Worm (Caenorhabditis elegans) whole organism, L1 larva: Measurements from ENCODE around the gene tbx-43.

Experiments
- C16A3.4 ChIP-seq: fragments of 150-350 bp; optimal IDR thresholded peaks from 2 replicates; lab custom pipeline; 2014; ENCODE audit warnings: missing biosample characterization, missing genetic modification characterization
- F16B12.6 ChIP-seq: fragments of 150-350 bp; optimal IDR thresholded peaks from 2 replicates; lab custom pipeline; 2014; ENCODE audit warnings: missing biosample characterization, missing genetic modification characterization
- Y116A8C.19 ChIP-seq: sonication (generic microtip); optimal IDR thresholded peaks from 2 replicates; lab custom pipeline; 2016; ENCODE audit warnings: missing compliant biosample characterization, missing genetic modification characterization, borderline replicate concordance
- ama-1 ChIP-seq: fragments of 150-350 bp; optimal IDR thresholded peaks from 2 replicates; lab custom pipeline; 2014
- blmp-1 ChIP-seq: fragments of 150-350 bp; optimal IDR thresholded peaks from 2 replicates; lab custom pipeline; 2014; ENCODE audit warnings: missing biosample characterization, missing genetic modification characterization
- ceh-88 ChIP-seq: fragments of 200-800 bp; sonication (Bioruptor generic); IDR thresholded peaks from 2 replicates; pipeline ENCODE4 v1.3.6; 2022; ENCODE audit warnings: missing genetic modification characterization, missing compliant biosample characterization
- ceh-90 ChIP-seq: sonication (generic microtip); optimal IDR thresholded peaks from 2 replicates; lab custom pipeline; 2016; ENCODE audit warnings: missing genetic modification characterization, missing compliant biosample characterization
- dpl-1 ChIP-seq, 3 experiments: fragments of 150-350 bp in 2 of 3; sonication (generic microtip) in 1 of 3; optimal IDR thresholded peaks; 2 replicates each; lab custom pipeline; 2014 to 2017; ENCODE audit warnings: missing biosample characterization in 3 of 3, missing genetic modification characterization in 3 of 3, missing genetic modification reagents in 3 of 3
- dsc-1 ChIP-seq: sonication (generic microtip); optimal IDR thresholded peaks from 2 replicates; lab custom pipeline; 2016; ENCODE audit warnings: mild to moderate bottlenecking, missing genetic modification characterization, missing compliant biosample characterization
- efl-1 ChIP-seq, 4 experiments: fragments of 150-350 bp; optimal IDR thresholded peaks in 3 of 4; peaks in 1 of 4; 1 replicate in 1 of 4; 2 replicates in 3 of 4; lab custom pipeline; 2014; ENCODE audit warnings: missing biosample characterization in 2 of 4, missing genetic modification characterization in 2 of 4, missing genetic modification reagents in 2 of 4
- fkh-10 ChIP-seq: sonication (generic microtip); optimal IDR thresholded peaks from 2 replicates; lab custom pipeline; 2017; ENCODE audit warnings: missing biosample characterization, missing genetic modification reagents, missing genetic modification characterization
- fkh-8 ChIP-seq: sonication (generic microtip); optimal IDR thresholded peaks from 2 replicates; lab custom pipeline; 2016; ENCODE audit warnings: mild to moderate bottlenecking, missing genetic modification characterization, missing compliant biosample characterization
- hlh-17 ChIP-seq: fragments of 200-800 bp; sonication (Bioruptor generic); optimal IDR thresholded peaks from 2 replicates; lab custom pipeline; 2018; ENCODE audit warnings: missing genetic modification characterization, mild to moderate bottlenecking, missing compliant biosample characterization, moderate library complexity, borderline replicate concordance
- irx-1 ChIP-seq: sonication (generic microtip); optimal IDR thresholded peaks from 2 replicates; lab custom pipeline; 2016; ENCODE audit warnings: missing genetic modification characterization, missing compliant biosample characterization
- isw-1 ChIP-seq: fragments of 200-800 bp; sonication (Bioruptor generic); IDR thresholded peaks from 2 replicates; pipeline ENCODE4 v1.3.6; 2022; ENCODE audit warnings: missing genetic modification characterization, missing compliant biosample characterization
- lin-14 ChIP-seq: fragments of 200-800 bp; sonication (Bioruptor generic); optimal IDR thresholded peaks from 2 replicates; lab custom pipeline; 2018; ENCODE audit warnings: mild to moderate bottlenecking, missing genetic modification characterization, moderate library complexity, missing compliant biosample characterization
- lin-15B ChIP-seq: fragments of 150-350 bp; sonication (generic microtip); optimal IDR thresholded peaks from 3 replicates; lab custom pipeline; 2014; ENCODE audit warnings: missing biosample characterization, missing genetic modification characterization
- lir-3 ChIP-seq: sonication (generic microtip); optimal IDR thresholded peaks from 2 replicates; lab custom pipeline; 2016; ENCODE audit warnings: mild to moderate bottlenecking, missing genetic modification characterization, moderate library complexity, missing compliant biosample characterization; ENCODE audit not compliant: poor library complexity
- mdl-1 ChIP-seq, 2 experiments: fragments of 150-350 bp; optimal IDR thresholded peaks; 2 replicates each; lab custom pipeline; 2014 to 2017; ENCODE audit warnings: missing biosample characterization in 2 of 2, missing genetic modification characterization in 2 of 2, inconsistent platforms in 1 of 2
- mef-2 ChIP-seq: fragments of 150-350 bp; optimal IDR thresholded peaks from 2 replicates; lab custom pipeline; 2014; ENCODE audit warnings: missing biosample characterization, missing genetic modification characterization
- nhr-12 ChIP-seq: sonication (generic microtip); optimal IDR thresholded peaks from 2 replicates; lab custom pipeline; 2017; ENCODE audit warnings: missing biosample characterization, missing genetic modification characterization
- nhr-19 ChIP-seq: fragments of 200-800 bp; sonication (Bioruptor generic); conservative IDR thresholded peaks from 2 replicates; pipeline ENCODE4 v1.3.6; 2022; ENCODE audit warnings: missing genetic modification characterization, missing compliant biosample characterization
- nhr-237 ChIP-seq: fragments of 150-350 bp; optimal IDR thresholded peaks from 2 replicates; lab custom pipeline; 2014; ENCODE audit warnings: missing biosample characterization, missing genetic modification characterization
- nhr-28 ChIP-seq: fragments of 150-350 bp; optimal IDR thresholded peaks from 2 replicates; lab custom pipeline; 2014; ENCODE audit warnings: missing biosample characterization, missing genetic modification characterization
- nhr-47 ChIP-seq: sonication (generic microtip); optimal IDR thresholded peaks from 2 replicates; lab custom pipeline; 2016; ENCODE audit warnings: mild to moderate bottlenecking, missing genetic modification characterization, moderate library complexity, missing compliant biosample characterization
- nhr-71 ChIP-seq: sonication (generic microtip); optimal IDR thresholded peaks from 2 replicates; lab custom pipeline; 2016; ENCODE audit warnings: mild to moderate bottlenecking, missing genetic modification characterization, moderate library complexity, missing compliant biosample characterization
- nhr-76 ChIP-seq: sonication (generic microtip); optimal IDR thresholded peaks from 2 replicates; lab custom pipeline; 2017; ENCODE audit warnings: missing biosample characterization, missing genetic modification characterization
- nhr-77 ChIP-seq: fragments of 150-350 bp; optimal IDR thresholded peaks from 2 replicates; lab custom pipeline; 2014; ENCODE audit warnings: missing biosample characterization, missing genetic modification characterization
- pag-3 ChIP-seq: sonication (generic microtip); optimal IDR thresholded peaks from 2 replicates; lab custom pipeline; 2017; ENCODE audit warnings: missing genetic modification characterization, mild to moderate bottlenecking, missing compliant biosample characterization, antibody characterized with exemption, borderline replicate concordance; ENCODE audit not compliant: insufficient read depth
- pqm-1 ChIP-seq: sonication (generic microtip); optimal IDR thresholded peaks from 3 replicates; lab custom pipeline; 2017; ENCODE audit warnings: missing biosample characterization, missing genetic modification characterization
- skn-1 ChIP-seq: fragments of 150-350 bp; optimal IDR thresholded peaks from 2 replicates; lab custom pipeline; 2014; ENCODE audit warnings: missing biosample characterization, missing genetic modification characterization
- sup-37 ChIP-seq: fragments of 200-800 bp; sonication (Bioruptor generic); optimal IDR thresholded peaks from 2 replicates; lab custom pipeline; 2018; ENCODE audit warnings: mild to moderate bottlenecking, missing genetic modification characterization, missing compliant biosample characterization
- unc-86 ChIP-seq: sonication (generic microtip); optimal IDR thresholded peaks from 2 replicates; lab custom pipeline; 2016; ENCODE audit warnings: missing genetic modification characterization, missing compliant biosample characterization
- unc-98 ChIP-seq: fragments of 200-800 bp; sonication (Bioruptor generic); IDR thresholded peaks from 2 replicates; pipeline ENCODE4 v1.3.6; 2022; ENCODE audit warnings: missing genetic modification characterization, missing compliant biosample characterization
- zag-1 ChIP-seq: fragments of 150-350 bp; optimal IDR thresholded peaks from 2 replicates; lab custom pipeline; 2014; ENCODE audit warnings: missing biosample characterization, missing genetic modification characterization
- zip-4 ChIP-seq: fragments of 200-800 bp; sonication (Bioruptor generic); optimal IDR thresholded peaks from 2 replicates; lab custom pipeline; 2018; ENCODE audit warnings: mild to moderate bottlenecking, missing genetic modification characterization, moderate library complexity, missing compliant biosample characterization
- ztf-11 ChIP-seq, 2 experiments: sonication (generic microtip); optimal IDR thresholded peaks; 2 replicates each; lab custom pipeline; 2016 to 2017; ENCODE audit warnings: missing genetic modification characterization in 2 of 2, missing biosample characterization in 1 of 2, missing compliant biosample characterization in 1 of 2

The tbx-43 gene

DNA sequence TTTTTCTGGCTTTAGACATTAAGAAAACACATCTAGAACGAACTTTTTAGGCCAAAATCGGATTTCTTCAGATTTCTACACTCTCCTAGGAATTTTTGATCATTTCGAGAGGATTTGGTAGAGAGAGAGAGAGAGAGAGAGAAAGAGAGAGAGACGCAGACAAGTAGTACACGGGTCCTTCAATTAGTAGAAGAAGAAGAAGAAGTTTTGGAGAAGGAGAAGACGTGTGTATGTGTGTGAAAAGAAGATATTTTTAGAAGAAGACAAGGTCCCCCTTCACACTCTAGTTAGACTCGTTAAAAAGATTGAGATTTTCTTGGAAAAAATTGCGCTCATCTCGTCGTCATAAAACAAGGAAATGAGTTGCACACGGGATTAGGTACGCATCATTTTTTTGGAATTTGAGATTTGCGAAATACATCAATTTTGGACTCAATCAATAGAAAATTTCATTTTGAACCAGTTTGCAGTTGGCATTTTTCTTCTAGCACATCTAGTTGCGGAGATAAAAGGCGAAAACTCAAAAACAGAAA, 26.3 kb downstream of the tbx-43 start:
- peak; percentile 91 for TF ChIP-seq dsc-1 (tag; lab: Kevin White, UChicago)
- TF ChIP-seq blmp-1 (tag; lab: Kevin White, UChicago) = no peak
- TF ChIP-seq nhr-237 (tag; lab: Kevin White, UChicago) = no peak
- peak; percentile 53 for TF ChIP-seq unc-86 (tag; lab: Kevin White, UChicago)
- TF ChIP-seq fkh-10 = peak; percentile 12
- no peak for TF ChIP-seq ceh-90 (tag; lab: Kevin White, UChicago)
- TF ChIP-seq lin-14 (GFP tag; lab: Kevin White, UChicago) = peak; percentile 66
- TF ChIP-seq C16A3.4 (tag; lab: Kevin White, UChicago) = no peak
- peak; percentile 31 for TF ChIP-seq nhr-71 (tag; lab: Kevin White, UChicago)
- TF ChIP-seq lir-3 = no peak
- no peak for TF ChIP-seq hlh-17 (GFP tag; lab: Kevin White, UChicago)

ce11 chrIII:1743081-1743480, 26.8 kb downstream of the tbx-43 start:
- TF ChIP-seq lin-14 (GFP tag; lab: Kevin White, UChicago) (peak; percentile 57), sup-37 (no peak), F16B12.6 (tag; lab: Kevin White, UChicago) (no peak), zip-4 (GFP tag; lab: Kevin White, UChicago) (no peak), nhr-12 (tag; lab: Kevin White, UChicago) (no peak), zag-1 (tag; lab: Kevin White, UChicago) (no peak), efl-1 (optimal IDR thresholded peaks at IDR 0.05; lab: Kevin White, UChicago) (no peak), efl-1 (GFP tag; optimal IDR thresholded peaks at IDR 0.05 in 1 of 2; lab: Kevin White, UChicago) (peak in 1 of 2 experiments; percentile 39), unc-98 (GFP tag; lab: Robert Waterston, UW) (no peak), nhr-47 (peak; percentile 11), nhr-71 (tag; lab: Kevin White, UChicago) (peak; percentile 2), fkh-8 (tag; lab: Kevin White, UChicago) (peak; percentile 9), pqm-1 (tag; lab: Kevin White, UChicago) (no peak), lir-3 (no peak), dpl-1 (GFP tag; optimal IDR thresholded peaks at IDR 0.05; lab: Kevin White, UChicago) (peak in 1 of 3 experiments; percentile 1), ama-1 (lab: Kevin White, UChicago) (no peak), Y116A8C.19 (tag; lab: Kevin White, UChicago) (no peak)
- TF ChIP-seq, all 84 proteins: peak for 6

- no peak for TF ChIP-seq Y116A8C.19 (tag; lab: Kevin White, UChicago)
- no peak for TF ChIP-seq lin-15B (tag; lab: Kevin White, UChicago)
- no peak for TF ChIP-seq nhr-77 (tag; lab: Kevin White, UChicago)
- no peak for TF ChIP-seq irx-1 (tag; lab: Kevin White, UChicago)
- TF ChIP-seq ceh-88 (GFP tag; lab: Robert Waterston, UW) = no peak
- no peak for TF ChIP-seq pag-3 (tag; lab: Kevin White, UChicago)
- no peak for TF ChIP-seq efl-1 (optimal IDR thresholded peaks at IDR 0.05; lab: Kevin White, UChicago)
- no peak for TF ChIP-seq efl-1 (GFP tag; optimal IDR thresholded peaks at IDR 0.05 in 1 of 2; lab: Kevin White, UChicago)
- TF ChIP-seq mef-2 (tag; lab: Kevin White, UChicago) = no peak
- no peak for TF ChIP-seq ztf-11 (tag; optimal IDR thresholded peaks at IDR 0.05; lab: Kevin White, UChicago)
- TF ChIP-seq nhr-28 (tag; lab: Kevin White, UChicago) = no peak
- no peak for TF ChIP-seq nhr-19
- no peak for TF ChIP-seq isw-1 (GFP tag; lab: Robert Waterston, UW)
- TF ChIP-seq skn-1 (tag; lab: Kevin White, UChicago) = no peak
- no peak for TF ChIP-seq mdl-1 (tag; optimal IDR thresholded peaks at IDR 0.05; lab: Kevin White, UChicago)
- TF ChIP-seq fkh-10 = peak; percentile 47
- TF ChIP-seq lin-14 (GFP tag; lab: Kevin White, UChicago) = peak; percentile 20
- TF ChIP-seq nhr-76 (tag; lab: Kevin White, UChicago) = no peak
Measured at ce11 chrIII:1733412-1733811, 36.5 kb downstream of the tbx-43 start.
